Worm (Caenorhabditis elegans) whole organism, L4 larva: ENCODE results near the gene T16D1.1.

Source experiments
- D1046.2 ChIP-seq: fragments of 200-800 bp; sonication (Bioruptor generic); IDR thresholded peaks from 2 replicates; pipeline ENCODE4 v1.3.6; 2022; ENCODE audit warnings: missing genetic modification characterization, missing compliant biosample characterization
- F37D6.2 ChIP-seq: sonication (generic microtip); optimal IDR thresholded peaks from 2 replicates; lab custom pipeline; 2016; ENCODE audit warnings: mild to moderate bottlenecking, missing genetic modification characterization, missing compliant biosample characterization
- F49E8.2 ChIP-seq: sonication (generic microtip); optimal IDR thresholded peaks from 2 replicates; lab custom pipeline; 2016; ENCODE audit warnings: missing compliant biosample characterization, mild to moderate bottlenecking, missing genetic modification characterization, borderline replicate concordance
- R02D3.7 ChIP-seq: fragments of 150-350 bp; sonication (generic microtip); optimal IDR thresholded peaks from 3 replicates; lab custom pipeline; 2014; ENCODE audit warnings: missing biosample characterization, missing genetic modification characterization
- Y48G9A.11 ChIP-seq: fragments of 200-800 bp; sonication (Bioruptor generic); IDR thresholded peaks from 2 replicates; pipeline ENCODE4 v1.3.6; 2022; ENCODE audit warnings: missing genetic modification reagents, missing genetic modification characterization, missing compliant biosample characterization
- aly-2 ChIP-seq: sonication (generic microtip); optimal IDR thresholded peaks from 2 replicates; lab custom pipeline; 2018; ENCODE audit warnings: missing biosample characterization, missing genetic modification characterization
- attf-4 ChIP-seq: sonication (generic microtip); optimal IDR thresholded peaks from 3 replicates; lab custom pipeline; 2017; ENCODE audit warnings: missing biosample characterization, missing genetic modification characterization
- ceh-32 ChIP-seq: sonication (generic microtip); optimal IDR thresholded peaks from 2 replicates; lab custom pipeline; 2016; ENCODE audit warnings: mild to moderate bottlenecking, missing genetic modification characterization, missing compliant biosample characterization; ENCODE audit not compliant: poor library complexity
- ceh-44 ChIP-seq: fragments of 200-800 bp; sonication (Bioruptor generic); IDR thresholded peaks from 2 replicates; pipeline ENCODE4 v1.3.6; 2022; ENCODE audit warnings: missing genetic modification reagents, missing genetic modification characterization, missing compliant biosample characterization
- ceh-62 ChIP-seq: sonication (generic microtip); optimal IDR thresholded peaks from 2 replicates; lab custom pipeline; 2017; ENCODE audit warnings: missing biosample characterization, missing genetic modification characterization
- ces-1 ChIP-seq: fragments of 150-350 bp; sonication (generic microtip); optimal IDR thresholded peaks from 4 replicates; lab custom pipeline; 2014; ENCODE audit warnings: missing biosample characterization, missing genetic modification reagents, missing genetic modification characterization
- cey-2 ChIP-seq: sonication (generic microtip); optimal IDR thresholded peaks from 3 replicates; lab custom pipeline; 2017; ENCODE audit warnings: missing genetic modification characterization, mild to moderate bottlenecking, missing compliant biosample characterization, antibody characterized with exemption, borderline replicate concordance; ENCODE audit not compliant: insufficient read depth
- ctbp-1 ChIP-seq: fragments of 200-800 bp; sonication (Bioruptor generic); IDR thresholded peaks from 2 replicates; pipeline ENCODE4 v1.3.6; 2022; ENCODE audit warnings: missing genetic modification reagents, missing genetic modification characterization, missing compliant biosample characterization
- daf-12 ChIP-seq: fragments of 150-350 bp; optimal IDR thresholded peaks from 2 replicates; lab custom pipeline; 2014; ENCODE audit warnings: missing biosample characterization, missing genetic modification reagents, missing genetic modification characterization
- daf-8 ChIP-seq: fragments of 200-800 bp; sonication (Bioruptor generic); IDR thresholded peaks from 2 replicates; pipeline ENCODE4 v1.3.6; 2022; ENCODE audit warnings: missing genetic modification characterization, missing compliant biosample characterization
- duxl-1 ChIP-seq: sonication (generic microtip); optimal IDR thresholded peaks from 2 replicates; lab custom pipeline; 2016; ENCODE audit warnings: mild to moderate bottlenecking, missing genetic modification characterization, moderate library complexity, missing compliant biosample characterization; ENCODE audit not compliant: poor library complexity
- dve-1 ChIP-seq: sonication (generic microtip); optimal IDR thresholded peaks from 2 replicates; lab custom pipeline; 2017; ENCODE audit warnings: antibody characterized with exemption, mild to moderate bottlenecking, missing genetic modification characterization, missing compliant biosample characterization; ENCODE audit not compliant: insufficient read depth
- egl-27 ChIP-seq: sonication (generic microtip); optimal IDR thresholded peaks from 3 replicates; lab custom pipeline; 2017; ENCODE audit warnings: missing biosample characterization, missing genetic modification reagents, missing genetic modification characterization
- fkh-10 ChIP-seq: fragments of 150-350 bp; optimal IDR thresholded peaks from 2 replicates; lab custom pipeline; 2014; ENCODE audit warnings: missing biosample characterization, missing genetic modification reagents, missing genetic modification characterization
- gei-8 ChIP-seq: fragments of 200-800 bp; sonication (Bioruptor generic); optimal IDR thresholded peaks from 2 replicates; lab custom pipeline; 2018; ENCODE audit warnings: mild to moderate bottlenecking, missing genetic modification characterization, missing compliant biosample characterization
- hif-1 ChIP-seq, 2 experiments: sonication (generic microtip); optimal IDR thresholded peaks; 2 replicates each; lab custom pipeline; 2016 to 2017; ENCODE audit warnings: missing compliant biosample characterization in 2 of 2, missing genetic modification characterization in 2 of 2, missing genetic modification reagents in 2 of 2, missing genotype in 2 of 2, mild to moderate bottlenecking in 1 of 2
- lin-1 ChIP-seq: fragments of 200-800 bp; sonication (Bioruptor generic); IDR thresholded peaks from 2 replicates; pipeline ENCODE4 v1.3.6; 2022; ENCODE audit warnings: missing genetic modification reagents, missing genetic modification characterization, missing compliant biosample characterization
- lin-29 ChIP-seq: fragments of 200-800 bp; sonication (Bioruptor generic); IDR thresholded peaks from 2 replicates; pipeline ENCODE4 v1.3.6; 2022; ENCODE audit warnings: missing genetic modification reagents, missing genetic modification characterization, missing compliant biosample characterization
- lin-38 ChIP-seq: fragments of 200-800 bp; sonication (Bioruptor generic); IDR thresholded peaks from 2 replicates; pipeline ENCODE4 v1.3.6; 2022; ENCODE audit warnings: missing genetic modification reagents, missing genetic modification characterization, missing compliant biosample characterization
- lin-39 ChIP-seq: fragments of 150-350 bp; optimal IDR thresholded peaks from 2 replicates; lab custom pipeline; 2014; ENCODE audit warnings: missing biosample characterization, missing genetic modification reagents, missing genetic modification characterization
- lir-3 ChIP-seq: sonication (generic microtip); optimal IDR thresholded peaks from 2 replicates; lab custom pipeline; 2016; ENCODE audit warnings: mild to moderate bottlenecking, missing genetic modification characterization, missing compliant biosample characterization
- lsy-2 ChIP-seq, 2 experiments: fragments of 150-350 bp in 1 of 2; sonication (generic microtip) in 1 of 2; optimal IDR thresholded peaks; 2 replicates each; lab custom pipeline; 2014 to 2017; ENCODE audit warnings: missing biosample characterization in 2 of 2, missing genetic modification characterization in 2 of 2
- mdl-1 ChIP-seq, 2 experiments: fragments of 150-350 bp in 1 of 2; sonication (generic microtip) in 1 of 2; optimal IDR thresholded peaks; 2 replicates each; lab custom pipeline; 2014 to 2017; ENCODE audit warnings: missing biosample characterization in 2 of 2, missing genetic modification characterization in 2 of 2
- mes-2 ChIP-seq: sonication (generic microtip); optimal IDR thresholded peaks from 2 replicates; lab custom pipeline; 2016; ENCODE audit warnings: missing genotype, mild to moderate bottlenecking, missing genetic modification characterization, missing compliant biosample characterization; ENCODE audit not compliant: poor library complexity, severe bottlenecking
- mxl-2 ChIP-seq: fragments of 200-800 bp; sonication (Bioruptor generic); conservative IDR thresholded peaks from 2 replicates; pipeline ENCODE4 v1.3.6; 2022; ENCODE audit warnings: missing genetic modification reagents, missing genetic modification characterization, missing compliant biosample characterization
- nhr-10 ChIP-seq: fragments of 150-350 bp; optimal IDR thresholded peaks from 2 replicates; lab custom pipeline; 2014; ENCODE audit warnings: missing biosample characterization, missing genetic modification characterization
- nhr-102 ChIP-seq: sonication (generic microtip); optimal IDR thresholded peaks from 2 replicates; lab custom pipeline; 2016; ENCODE audit warnings: mild to moderate bottlenecking, missing genetic modification characterization, moderate library complexity, missing compliant biosample characterization
- nhr-237 ChIP-seq: sonication (generic microtip); optimal IDR thresholded peaks from 2 replicates; lab custom pipeline; 2017; ENCODE audit warnings: missing biosample characterization, missing genetic modification characterization
- nhr-6 ChIP-seq: fragments of 150-350 bp; optimal IDR thresholded peaks from 2 replicates; lab custom pipeline; 2014; ENCODE audit warnings: missing biosample characterization, missing genetic modification characterization
- nhr-77 ChIP-seq: fragments of 150-350 bp; optimal IDR thresholded peaks from 2 replicates; lab custom pipeline; 2014; ENCODE audit warnings: missing biosample characterization, missing genetic modification characterization
- pha-4 ChIP-seq, 2 experiments: fragments of 150-350 bp in 1 of 2; fragments of 200-800 bp in 1 of 2; sonication (Bioruptor generic) in 1 of 2; IDR thresholded peaks in 1 of 2; optimal IDR thresholded peaks in 1 of 2; 2 replicates each; pipeline versions ENCODE4 v1.3.6 to Lab custom; 2014 to 2022; ENCODE audit warnings: missing genetic modification characterization in 2 of 2, missing genetic modification reagents in 2 of 2, missing biosample characterization in 1 of 2, missing compliant biosample characterization in 1 of 2
- pqm-1 ChIP-seq: sonication (generic microtip); optimal IDR thresholded peaks from 2 replicates; lab custom pipeline; 2017; ENCODE audit warnings: missing biosample characterization, missing genetic modification characterization
- rbr-2 ChIP-seq: sonication (generic microtip); optimal IDR thresholded peaks from 2 replicates; lab custom pipeline; 2016; ENCODE audit warnings: missing genotype, missing genetic modification characterization, missing compliant biosample characterization
- set-16 ChIP-seq: fragments of 200-800 bp; sonication (Bioruptor generic); IDR thresholded peaks from 2 replicates; pipeline ENCODE4 v1.3.6; 2022; ENCODE audit warnings: missing genetic modification reagents, missing genetic modification characterization, missing compliant biosample characterization
- skn-1 ChIP-seq: fragments of 150-350 bp; optimal IDR thresholded peaks from 2 replicates; lab custom pipeline; 2014; ENCODE audit warnings: missing biosample characterization, missing genetic modification characterization
- snpc-1.2 ChIP-seq: fragments of 200-800 bp; sonication (Bioruptor generic); IDR thresholded peaks from 2 replicates; pipeline ENCODE4 v1.3.6; 2022; ENCODE audit warnings: missing genetic modification reagents, missing genetic modification characterization, missing compliant biosample characterization
- spr-1 ChIP-seq: sonication (generic microtip); optimal IDR thresholded peaks from 2 replicates; lab custom pipeline; 2016; ENCODE audit warnings: mild to moderate bottlenecking, missing genetic modification characterization, missing compliant biosample characterization
- tag-97 ChIP-seq: fragments of 200-800 bp; sonication (Bioruptor generic); IDR thresholded peaks from 2 replicates; pipeline ENCODE4 v1.3.6; 2022; ENCODE audit warnings: missing genetic modification characterization, missing compliant biosample characterization
- tra-1 ChIP-seq: fragments of 200-800 bp; sonication (Bioruptor generic); IDR thresholded peaks from 2 replicates; pipeline ENCODE4 v1.3.6; 2022; ENCODE audit warnings: missing genetic modification reagents, missing genetic modification characterization, missing compliant biosample characterization
- unc-130 ChIP-seq: sonication (generic microtip); optimal IDR thresholded peaks from 2 replicates; lab custom pipeline; 2016; ENCODE audit warnings: missing genetic modification reagents, missing genetic modification characterization, missing compliant biosample characterization
- unc-39 ChIP-seq: sonication (generic microtip); optimal IDR thresholded peaks from 2 replicates; lab custom pipeline; 2017; ENCODE audit warnings: missing biosample characterization, missing genetic modification characterization
- zag-1 ChIP-seq: fragments of 150-350 bp; optimal IDR thresholded peaks from 2 replicates; lab custom pipeline; 2014; ENCODE audit warnings: missing biosample characterization, missing genetic modification characterization
- zfp-2 ChIP-seq: sonication (generic microtip); optimal IDR thresholded peaks from 2 replicates; lab custom pipeline; 2016; ENCODE audit warnings: mild to moderate bottlenecking, missing genetic modification characterization, missing compliant biosample characterization
- zip-11 ChIP-seq: fragments of 200-800 bp; sonication (Bioruptor generic); IDR thresholded peaks from 2 replicates; pipeline ENCODE4 v1.3.6; 2022; ENCODE audit warnings: missing genetic modification characterization, missing compliant biosample characterization
- zip-2 ChIP-seq: fragments of 150-350 bp; optimal IDR thresholded peaks from 2 replicates; lab custom pipeline; 2014; ENCODE audit warnings: missing biosample characterization, missing genetic modification characterization
- ztf-11 ChIP-seq: fragments of 150-350 bp; optimal IDR thresholded peaks from 2 replicates; lab custom pipeline; 2014; ENCODE audit warnings: missing biosample characterization, missing genetic modification characterization

T16D1.1 gene

ce11 chrII:5237699-5238098 is 3.8 kb downstream of the T16D1.1 start (continued):
- TF ChIP-seq spr-1 (tag; lab: Kevin White, UChicago) (no peak), pqm-1 (tag; lab: Kevin White, UChicago) (no peak), lsy-2 (tag; optimal IDR thresholded peaks at IDR 0.05; lab: Kevin White, UChicago) (no peak), nhr-6 (tag; lab: Kevin White, UChicago) (no peak), set-16 (GFP tag; lab: Robert Waterston, UW) (no peak), lin-39 (tag; lab: Kevin White, UChicago) (no peak), rbr-2 (tag; lab: Kevin White, UChicago) (no peak), mxl-2 (GFP tag; lab: Robert Waterston, UW) (no peak), daf-12 (tag; lab: Kevin White, UChicago) (no peak), snpc-1.2 (GFP tag; lab: Robert Waterston, UW) (no peak; the same call in 1 of the 2 replicates), lin-1 (no peak), tag-97 (GFP tag; lab: Robert Waterston, UW) (no peak), zfp-2 (tag; lab: Kevin White, UChicago) (no peak), ces-1 (GFP tag; lab: Kevin White, UChicago) (no peak), lin-29 (GFP tag; lab: Robert Waterston, UW) (no peak), Y48G9A.11 (peak; percentile 58), mes-2 (peak; percentile 59), attf-4 (no peak), ceh-44 (GFP tag; lab: Robert Waterston, UW) (no peak), ceh-32 (tag; lab: Kevin White, UChicago) (no peak), lin-38 (GFP tag; lab: Robert Waterston, UW) (no peak; the same call in 1 of the 2 replicates), tra-1 (GFP tag; lab: Robert Waterston, UW) (peak; percentile 52; the same call in 1 of the 2 replicates), zip-2 (tag; lab: Kevin White, UChicago) (no peak), D1046.2 (no peak), hif-1 (tag; optimal IDR thresholded peaks at IDR 0.05; lab: Kevin White, UChicago) (no peak), ctbp-1 (GFP tag; lab: Robert Waterston, UW) (no peak), F49E8.2 (tag; lab: Kevin White, UChicago) (no peak), nhr-237 (tag; lab: Kevin White, UChicago) (no peak), cey-2 (no peak), duxl-1 (tag; lab: Kevin White, UChicago) (no peak), zag-1 (no peak), F37D6.2 (tag; lab: Kevin White, UChicago) (no peak), nhr-102 (tag; lab: Kevin White, UChicago) (no peak), gei-8 (no peak), nhr-77 (tag; lab: Kevin White, UChicago) (no peak), fkh-10 (GFP tag; lab: Kevin White, UChicago) (no peak), skn-1 (tag; lab: Kevin White, UChicago) (no peak), nhr-10 (tag; lab: Kevin White, UChicago) (no peak), R02D3.7 (tag; lab: Kevin White, UChicago) (no peak)

- TF ChIP-seq zip-11 (GFP tag; lab: Robert Waterston, UW) (no peak), ztf-11 (tag; lab: Kevin White, UChicago) (no peak), fkh-10 (GFP tag; lab: Kevin White, UChicago) (no peak), mdl-1 (tag; optimal IDR thresholded peaks at IDR 0.05; lab: Kevin White, UChicago) (no peak), lir-3 (no peak), tra-1 (GFP tag; lab: Robert Waterston, UW) (no peak), attf-4 (no peak), unc-39 (tag; lab: Kevin White, UChicago) (no peak), hif-1 (tag; optimal IDR thresholded peaks at IDR 0.05; lab: Kevin White, UChicago) (no peak), dve-1 (peak; percentile 29), zag-1 (no peak), aly-2 (tag; lab: Kevin White, UChicago) (no peak), pha-4 (GFP tag; IDR thresholded peaks at IDR 0.05; lab: Robert Waterston, UW) (no peak), pha-4 (tag; optimal IDR thresholded peaks at IDR 0.05; lab: Kevin White, UChicago) (no peak), daf-8 (GFP tag; lab: Robert Waterston, UW) (no peak), egl-27 (tag; lab: Kevin White, UChicago) (no peak), unc-130 (GFP tag; lab: Kevin White, UChicago) (no peak), zfp-2 (tag; lab: Kevin White, UChicago) (no peak), gei-8 (no peak), ceh-62 (tag; lab: Kevin White, UChicago) (no peak)
These were observed 5.7 kb downstream of the T16D1.1 start, which contains the start of gene pho-1 for ce11 chrII:5235758-5236157. Gene pho-1, minus strand, starts transcription at chrII:5235846.
